Fruit fly (Drosophila melanogaster): ENCODE measurements around the gene CG34355.

CG34355 gene

dm6 chr3R:23887096-23887421, 83.4 kb downstream of the CG34355 start (continued):
- TF ChIP-seq tna (GFP tag; IDR thresholded peaks at IDR 0.05; ENCODE audit: partially characterized antibody) (no peak), CG5245 (GFP tag; optimal IDR thresholded peaks at IDR 0.05) (peak; percentile 88), her (GFP tag; optimal IDR thresholded peaks at IDR 0.05) (no peak), pita (GFP tag; optimal IDR thresholded peaks at IDR 0.05) (no peak), Nf-YA (GFP tag; IDR thresholded peaks at IDR 0.05) (peak; percentile 84), gro (GFP tag; optimal IDR thresholded peaks at IDR 0.05) (no peak), CG12391 (tag; optimal IDR thresholded peaks at IDR 0.05) (peak; percentile 97), CG9727 (GFP tag; optimal IDR thresholded peaks at IDR 0.05) (peak; percentile 94), bcd (GFP tag; optimal IDR thresholded peaks at IDR 0.05) (peak; percentile 89), CG31365 (tag; optimal IDR thresholded peaks at IDR 0.05) (peak; percentile 51), CG8089 (GFP tag; optimal IDR thresholded peaks at IDR 0.05) (peak; percentile 8), CG7963 (GFP tag; IDR thresholded peaks at IDR 0.05; ENCODE audit: partially characterized antibody) (no peak), CG31224 (GFP tag; IDR thresholded peaks at IDR 0.05) (peak; percentile 77), tgo (GFP tag; IDR thresholded peaks at IDR 0.05) (peak; percentile 91), CoRest (tag; optimal IDR thresholded peaks at IDR 0.05) (peak; percentile 95), CG32532 (GFP tag; IDR thresholded peaks at IDR 0.05) (peak; percentile 84), Ets97D (GFP tag; optimal IDR thresholded peaks at IDR 0.05) (peak; percentile 34), inv (GFP tag; IDR thresholded peaks at IDR 0.05; ENCODE audit: partially characterized antibody) (no peak), CG1792 (GFP tag; optimal IDR thresholded peaks at IDR 0.05) (no peak), CG12299 (tag; optimal IDR thresholded peaks at IDR 0.05) (peak; percentile 90), CG10321 (GFP tag; IDR thresholded peaks at IDR 0.05) (peak; percentile 46; the same call in 1 of the 2 replicates), sens (GFP tag) (peak; percentile 96), CG18599 (GFP tag; optimal IDR thresholded peaks at IDR 0.05) (peak; percentile 86), CG15696 (tag; optimal IDR thresholded peaks at IDR 0.05) (peak; percentile 98), CG17328 (GFP tag; IDR thresholded peaks at IDR 0.05) (peak; percentile 97), Atf3 (GFP tag; optimal IDR thresholded peaks at IDR 0.05) (peak; percentile 19), CG8290 (GFP tag; optimal IDR thresholded peaks at IDR 0.05) (peak; percentile 84), CG8290 (tag; optimal IDR thresholded peaks at IDR 0.05) (peak in 1 of 2 experiments; percentile 77), CG17385 (GFP tag; optimal IDR thresholded peaks at IDR 0.05) (peak; percentile 88), aop (GFP tag; IDR thresholded peaks at IDR 0.05) (no peak), Dek (tag; optimal IDR thresholded peaks at IDR 0.05) (peak; percentile 84), NFAT (GFP tag; IDR thresholded peaks at IDR 0.05) (peak; percentile 42; the same call in 1 of the 2 replicates), Ada2b (GFP tag; IDR thresholded peaks at IDR 0.05) (peak; percentile 85), Dp (GFP tag; optimal IDR thresholded peaks at IDR 0.05) (no peak), CG30020 (tag; optimal IDR thresholded peaks at IDR 0.05) (peak; percentile 80), CG14965 (GFP tag; optimal IDR thresholded peaks at IDR 0.05; ENCODE audit: borderline replicate concordance) (no peak), CG8281 (tag; optimal IDR thresholded peaks at IDR 0.05) (peak; percentile 82), Optix (GFP tag; IDR thresholded peaks at IDR 0.05) (peak; percentile 72; the same call in 2 of the 3 replicates), luna (GFP tag; optimal IDR thresholded peaks at IDR 0.05) (no peak), Hr51 (GFP tag; optimal IDR thresholded peaks at IDR 0.05) (peak; percentile 61 to 88), Sox100B (GFP tag; optimal IDR thresholded peaks at IDR 0.05) (peak; percentile 92), sima (GFP tag; optimal IDR thresholded peaks at IDR 0.05) (no peak), CG17186 (GFP tag; optimal IDR thresholded peaks at IDR 0.05) (peak; percentile 62), CG6272 (GFP tag; IDR thresholded peaks at IDR 0.05) (peak; percentile 88), CG11695 (GFP tag; IDR thresholded peaks at IDR 0.05) (peak; percentile 92), sqz (GFP tag; optimal IDR thresholded peaks at IDR 0.05) (peak; percentile 92), CG1024 (GFP tag; IDR thresholded peaks at IDR 0.05) (peak; percentile 92), Hand (GFP tag; optimal IDR thresholded peaks at IDR 0.05) (no peak), CG12769 (tag; optimal IDR thresholded peaks at IDR 0.05) (peak; percentile 53), CG17568 (GFP tag; optimal IDR thresholded peaks at IDR 0.05) (peak; percentile 82), croc (GFP tag; conservative IDR thresholded peaks at IDR 0.05) (peak; percentile 95), al (GFP tag; IDR thresholded peaks at IDR 0.05) (peak; percentile 54)

All from whole organism, embryonic.